Worm (Caenorhabditis elegans): Measurements from ENCODE around the gene R07B1.5.

ce11 chrX:9843568-9843967 lies 19.8 kb upstream of the R07B1.5 start:
- TF ChIP-seq pes-1 (GFP tag; IDR thresholded peaks at IDR 0.05) (no peak), ama-1 (optimal IDR thresholded peaks at IDR 0.05) (no peak), flt-1 (GFP tag; IDR thresholded peaks at IDR 0.05) (no peak), hmg-4 (GFP tag; optimal IDR thresholded peaks at IDR 0.05) (no peak), tra-4 (tag; optimal IDR thresholded peaks at IDR 0.05) (no peak), ceh-36 (tag; optimal IDR thresholded peaks at IDR 0.05) (no peak), hnd-1 (tag; optimal IDR thresholded peaks at IDR 0.05) (no peak), aly-1 (tag; optimal IDR thresholded peaks at IDR 0.05) (no peak), B0310.2 (tag; optimal IDR thresholded peaks at IDR 0.05) (no peak), hmbx-1 (tag; optimal IDR thresholded peaks at IDR 0.05) (no peak), ceh-13 (GFP tag; optimal IDR thresholded peaks at IDR 0.05) (no peak), scrt-1 (GFP tag; IDR thresholded peaks at IDR 0.05) (no peak)
